Worm (Caenorhabditis elegans) whole organism, young adult: ENCODE data around the gene K01G5.8.

ENCODE experiments used
- B0336.3 ChIP-seq: fragments of 200-800 bp; sonication (Bioruptor generic); IDR thresholded peaks from 2 replicates; pipeline ENCODE4 v1.3.6; 2022; ENCODE audit warnings: missing genetic modification characterization, missing compliant biosample characterization
- C06A6.2 ChIP-seq: fragments of 200-800 bp; sonication (Bioruptor generic); conservative IDR thresholded peaks from 2 replicates; pipeline ENCODE4 v1.3.6; 2022; ENCODE audit warnings: missing genetic modification characterization, missing compliant biosample characterization
- C17E4.6 ChIP-seq: fragments of 200-800 bp; sonication (Bioruptor generic); IDR thresholded peaks from 2 replicates; pipeline ENCODE4 v1.3.6; 2022; ENCODE audit warnings: missing genetic modification reagents, missing genetic modification characterization, missing compliant biosample characterization
- D2030.7 ChIP-seq: fragments of 200-800 bp; sonication (Bioruptor generic); IDR thresholded peaks from 2 replicates; pipeline ENCODE4 v1.3.6; 2022; ENCODE audit warnings: missing genetic modification reagents, missing genetic modification characterization, missing compliant biosample characterization
- F39B2.1 ChIP-seq: fragments of 200-800 bp; sonication (Bioruptor generic); IDR thresholded peaks from 2 replicates; pipeline ENCODE4 v1.3.6; 2022; ENCODE audit warnings: missing genetic modification reagents, missing genetic modification characterization, missing compliant biosample characterization
- K11D2.4 ChIP-seq: fragments of 200-800 bp; sonication (Bioruptor generic); IDR thresholded peaks from 2 replicates; pipeline ENCODE4 v1.3.6; 2022; ENCODE audit warnings: missing genetic modification reagents, missing genetic modification characterization, missing compliant biosample characterization
- T26A5.8 ChIP-seq: sonication (generic microtip); optimal IDR thresholded peaks from 2 replicates; lab custom pipeline; 2016; ENCODE audit warnings: missing genetic modification characterization, missing compliant biosample characterization
- Y79H2A.3 ChIP-seq: fragments of 200-800 bp; sonication (Bioruptor generic); conservative IDR thresholded peaks from 2 replicates; pipeline ENCODE4 v1.3.6; 2022; ENCODE audit warnings: missing genetic modification reagents, missing genetic modification characterization, missing compliant biosample characterization
- ama-1 ChIP-seq, 3 experiments: fragments of 150-350 bp in 1 of 3; sonication (generic microtip) in 2 of 3; optimal IDR thresholded peaks; 2 replicates each; lab custom pipeline; 2014 to 2018; ENCODE audit warnings: missing biosample characterization in 2 of 3, missing genetic modification characterization in 2 of 3, missing genetic modification reagents in 2 of 3
- aptf-3 ChIP-seq: fragments of 200-800 bp; sonication (Bioruptor generic); IDR thresholded peaks from 2 replicates; pipeline ENCODE4 v1.3.6; 2022; ENCODE audit warnings: missing genetic modification characterization, missing compliant biosample characterization
- attf-3 ChIP-seq: fragments of 200-800 bp; sonication (Bioruptor generic); conservative IDR thresholded peaks from 2 replicates; pipeline ENCODE4 v1.3.6; 2022; ENCODE audit warnings: missing genetic modification reagents, missing genetic modification characterization, missing compliant biosample characterization
- ccch-3 ChIP-seq: fragments of 200-800 bp; sonication (Bioruptor generic); optimal IDR thresholded peaks from 2 replicates; lab custom pipeline; 2018; ENCODE audit warnings: mild to moderate bottlenecking, missing genetic modification characterization, missing compliant biosample characterization
- cebp-1 ChIP-seq, 2 experiments: fragments of 200-800 bp in 1 of 2; sonication (Bioruptor generic) in 1 of 2; sonication (generic microtip) in 1 of 2; IDR thresholded peaks in 1 of 2; optimal IDR thresholded peaks in 1 of 2; 2 replicates each; pipeline versions ENCODE4 v1.3.6 to Lab custom; 2017 to 2022; ENCODE audit warnings: missing compliant biosample characterization in 2 of 2, missing genetic modification characterization in 2 of 2, mild to moderate bottlenecking in 1 of 2, missing genetic modification reagents in 1 of 2, moderate library complexity in 1 of 2
- ceh-100 ChIP-seq: fragments of 200-800 bp; sonication (Bioruptor generic); IDR thresholded peaks from 2 replicates; pipeline ENCODE4 v1.3.6; 2022; ENCODE audit warnings: missing genetic modification reagents, missing genetic modification characterization, missing compliant biosample characterization
- ceh-79 ChIP-seq: sonication (generic microtip); optimal IDR thresholded peaks from 2 replicates; lab custom pipeline; 2017; ENCODE audit warnings: mild to moderate bottlenecking, missing genetic modification characterization, missing compliant biosample characterization
- ceh-91 ChIP-seq: fragments of 200-800 bp; sonication (Bioruptor generic); IDR thresholded peaks from 2 replicates; pipeline ENCODE4 v1.3.6; 2022; ENCODE audit warnings: missing genetic modification reagents, missing genetic modification characterization, missing compliant biosample characterization
- dpl-1 ChIP-seq: fragments of 150-350 bp; optimal IDR thresholded peaks from 2 replicates; lab custom pipeline; 2014; ENCODE audit warnings: missing biosample characterization, missing genetic modification reagents, missing genetic modification characterization
- egl-18 ChIP-seq: fragments of 200-800 bp; sonication (Bioruptor generic); IDR thresholded peaks from 2 replicates; pipeline ENCODE4 v1.3.6; 2022; ENCODE audit warnings: missing genetic modification reagents, missing genetic modification characterization, missing compliant biosample characterization
- egl-44 ChIP-seq: fragments of 200-800 bp; sonication (Bioruptor generic); IDR thresholded peaks from 2 replicates; pipeline ENCODE4 v1.3.6; 2022; ENCODE audit warnings: missing genetic modification reagents, missing genetic modification characterization, missing compliant biosample characterization
- egrh-3 ChIP-seq: fragments of 200-800 bp; sonication (Bioruptor generic); IDR thresholded peaks from 2 replicates; pipeline ENCODE4 v1.3.6; 2022; ENCODE audit warnings: missing genetic modification reagents, missing genetic modification characterization, missing compliant biosample characterization
- hlh-12 ChIP-seq: sonication (generic microtip); optimal IDR thresholded peaks from 2 replicates; lab custom pipeline; 2016; ENCODE audit warnings: missing genetic modification characterization, missing compliant biosample characterization
- hmg-1.2 ChIP-seq: fragments of 200-800 bp; sonication (Bioruptor generic); IDR thresholded peaks from 2 replicates; pipeline ENCODE4 v1.3.6; 2022; ENCODE audit warnings: missing genetic modification reagents, missing genetic modification characterization, missing compliant biosample characterization
- hmg-20 ChIP-seq: fragments of 200-800 bp; sonication (Bioruptor generic); IDR thresholded peaks from 2 replicates; pipeline ENCODE4 v1.3.6; 2022; ENCODE audit warnings: missing genetic modification reagents, missing genetic modification characterization, missing compliant biosample characterization
- hsf-1 ChIP-seq: fragments of 200-800 bp; sonication (Bioruptor generic); IDR thresholded peaks from 2 replicates; pipeline ENCODE4 v1.3.6; 2022; ENCODE audit warnings: missing genetic modification reagents, missing genetic modification characterization, missing compliant biosample characterization
- lag-1 ChIP-seq: fragments of 200-800 bp; sonication (Bioruptor generic); IDR thresholded peaks from 2 replicates; pipeline ENCODE4 v1.3.6; 2022; ENCODE audit warnings: missing genetic modification reagents, missing genetic modification characterization, missing compliant biosample characterization
- let-526 ChIP-seq: fragments of 200-800 bp; sonication (Bioruptor generic); IDR thresholded peaks from 2 replicates; pipeline ENCODE4 v1.3.6; 2022; ENCODE audit warnings: missing genetic modification reagents, missing genetic modification characterization, missing compliant biosample characterization
- lin-35 ChIP-seq, 3 experiments: fragments of 150-350 bp in 2 of 3; sonication (generic microtip) in 1 of 3; optimal IDR thresholded peaks; 2 replicates each; lab custom pipeline; 2014 to 2018; ENCODE audit warnings: missing biosample characterization in 3 of 3, missing genetic modification characterization in 3 of 3, missing genetic modification reagents in 3 of 3
- lin-40 ChIP-seq: sonication (generic microtip); optimal IDR thresholded peaks from 2 replicates; lab custom pipeline; 2016; ENCODE audit warnings: missing genetic modification characterization, mild to moderate bottlenecking, missing compliant biosample characterization, missing genotype, missing genetic modification reagents
- lin-54 ChIP-seq: fragments of 200-800 bp; sonication (Bioruptor generic); optimal IDR thresholded peaks from 2 replicates; lab custom pipeline; 2018; ENCODE audit warnings: mild to moderate bottlenecking, missing genetic modification characterization, missing compliant biosample characterization
- lir-1 ChIP-seq: fragments of 200-800 bp; sonication (Bioruptor generic); conservative IDR thresholded peaks from 2 replicates; pipeline ENCODE4 v1.3.6; 2022; ENCODE audit warnings: missing genetic modification reagents, missing genetic modification characterization, missing compliant biosample characterization
- lsl-1 ChIP-seq: fragments of 200-800 bp; sonication (Bioruptor generic); optimal IDR thresholded peaks from 2 replicates; lab custom pipeline; 2018; ENCODE audit warnings: mild to moderate bottlenecking, missing genetic modification characterization, moderate library complexity, missing compliant biosample characterization
- madf-10 ChIP-seq: sonication (generic microtip); optimal IDR thresholded peaks from 2 replicates; lab custom pipeline; 2016; ENCODE audit warnings: mild to moderate bottlenecking, missing genetic modification characterization, missing compliant biosample characterization
- madf-3 ChIP-seq: fragments of 200-800 bp; sonication (Bioruptor generic); IDR thresholded peaks from 2 replicates; pipeline ENCODE4 v1.3.6; 2022; ENCODE audit warnings: missing genetic modification reagents, missing genetic modification characterization, missing compliant biosample characterization
- madf-6 ChIP-seq: fragments of 200-800 bp; sonication (Bioruptor generic); IDR thresholded peaks from 2 replicates; pipeline ENCODE4 v1.3.6; 2022; ENCODE audit warnings: missing genetic modification reagents, missing genetic modification characterization, missing compliant biosample characterization
- madf-8 ChIP-seq: fragments of 200-800 bp; sonication (Bioruptor generic); conservative IDR thresholded peaks from 2 replicates; pipeline ENCODE4 v1.3.6; 2022; ENCODE audit warnings: missing genetic modification reagents, missing genetic modification characterization, missing compliant biosample characterization
- mes-4 ChIP-seq: sonication (generic microtip); optimal IDR thresholded peaks from 2 replicates; lab custom pipeline; 2016; ENCODE audit warnings: missing genotype, missing genetic modification characterization, missing compliant biosample characterization
- nfyb-1 ChIP-seq: fragments of 200-800 bp; sonication (Bioruptor generic); IDR thresholded peaks from 2 replicates; pipeline ENCODE4 v1.3.6; 2022; ENCODE audit warnings: missing genetic modification reagents, missing genetic modification characterization, missing compliant biosample characterization
- pbrm-1 ChIP-seq: fragments of 200-800 bp; sonication (Bioruptor generic); IDR thresholded peaks from 2 replicates; pipeline ENCODE4 v1.3.6; 2022; ENCODE audit warnings: missing genetic modification reagents, missing genetic modification characterization, missing compliant biosample characterization
- rcor-1 ChIP-seq: fragments of 200-800 bp; sonication (Bioruptor generic); IDR thresholded peaks from 2 replicates; pipeline ENCODE4 v1.3.6; 2022; ENCODE audit warnings: missing genetic modification reagents, missing genetic modification characterization, missing compliant biosample characterization
- repo-1 ChIP-seq: sonication (generic microtip); optimal IDR thresholded peaks from 2 replicates; lab custom pipeline; 2017; ENCODE audit warnings: mild to moderate bottlenecking, missing genetic modification characterization, missing compliant biosample characterization
- snpc-1.3 ChIP-seq: sonication (generic microtip); optimal IDR thresholded peaks from 2 replicates; lab custom pipeline; 2017; ENCODE audit warnings: missing genetic modification characterization, mild to moderate bottlenecking, missing compliant biosample characterization, antibody characterized with exemption, moderate library complexity, missing genotype, missing genetic modification reagents; ENCODE audit not compliant: insufficient read depth
- snpc-3.4 ChIP-seq: sonication (generic microtip); optimal IDR thresholded peaks from 2 replicates; lab custom pipeline; 2017; ENCODE audit warnings: missing genetic modification characterization, mild to moderate bottlenecking, missing compliant biosample characterization, antibody characterized with exemption, moderate library complexity, missing genotype, missing genetic modification reagents
- somi-1 ChIP-seq: fragments of 200-800 bp; sonication (Bioruptor generic); optimal IDR thresholded peaks from 2 replicates; lab custom pipeline; 2018; ENCODE audit warnings: mild to moderate bottlenecking, missing genetic modification characterization, missing compliant biosample characterization
- unc-130 ChIP-seq: sonication (generic microtip); optimal IDR thresholded peaks from 2 replicates; lab custom pipeline; 2016; ENCODE audit warnings: missing genetic modification reagents, missing genetic modification characterization, missing compliant biosample characterization
- ztf-28 ChIP-seq: fragments of 200-800 bp; sonication (Bioruptor generic); IDR thresholded peaks from 2 replicates; pipeline ENCODE4 v1.3.6; 2022; ENCODE audit warnings: missing genetic modification reagents, missing genetic modification characterization, missing compliant biosample characterization

The K01G5.8 gene

ce11 chrIII:10747620-10748479 lies 7.3 kb upstream of the K01G5.8 start, which contains the start of the genes ran-1 and dkc-1 (continued):
- TF ChIP-seq ceh-100 (peak; percentile 53), C17E4.6 (peak; percentile 87), aptf-3 (GFP tag; lab: Robert Waterston, UW) (0 out of 2 replicates have a peak, but pooled peaks have one; percentile 21), lin-40 (tag; lab: Kevin White, UChicago) (peak; percentile 51), B0336.3 (GFP tag; lab: Robert Waterston, UW) (peak; percentile 90), let-526 (GFP tag; lab: Robert Waterston, UW) (no peak), lin-35 (GFP tag; optimal IDR thresholded peaks at IDR 0.05; lab: Kevin White, UChicago) (peak in 2 of 3 experiments; percentile 74 to 79), hlh-12 (tag; lab: Kevin White, UChicago) (no peak), ceh-91 (peak; percentile 95), lag-1 (GFP tag; lab: Robert Waterston, UW) (no peak), D2030.7 (GFP tag; lab: Robert Waterston, UW) (peak; percentile 95), cebp-1 (GFP tag; IDR thresholded peaks at IDR 0.05; lab: Robert Waterston, UW) (peak; percentile 58; the same call in 1 of the 2 replicates), cebp-1 (tag; optimal IDR thresholded peaks at IDR 0.05; lab: Kevin White, UChicago) (peak; percentile 90), egl-18 (GFP tag; lab: Robert Waterston, UW) (no peak), egl-44 (GFP tag; lab: Robert Waterston, UW) (0 out of 2 replicates have a peak, but pooled peaks have one; percentile 44), nfyb-1 (GFP tag; lab: Robert Waterston, UW) (peak; percentile 79; the same call in 1 of the 2 replicates), unc-130 (peak; percentile 81), egrh-3 (GFP tag; lab: Robert Waterston, UW) (peak; percentile 53), ceh-79 (tag; lab: Kevin White, UChicago) (no peak), C06A6.2 (GFP tag; lab: Robert Waterston, UW) (no peak), T26A5.8 (tag; lab: Kevin White, UChicago) (no peak), ama-1 (optimal IDR thresholded peaks at IDR 0.05; lab: Kevin White, UChicago) (no peak), ama-1 (GFP tag; optimal IDR thresholded peaks at IDR 0.05; lab: Kevin White, UChicago) (no peak), K11D2.4 (no peak), madf-3 (GFP tag; lab: Robert Waterston, UW) (peak; percentile 86), F39B2.1 (GFP tag; lab: Robert Waterston, UW) (no peak), mes-4 (tag; lab: Kevin White, UChicago) (no peak), snpc-1.3 (peak; percentile 79), lin-54 (GFP tag; lab: Kevin White, UChicago) (peak; percentile 93), dpl-1 (GFP tag; lab: Kevin White, UChicago) (peak; percentile 95), hsf-1 (GFP tag; lab: Robert Waterston, UW) (peak; percentile 84), Y79H2A.3 (0 out of 2 replicates have a peak, but pooled peaks have one; percentile 7), madf-6 (GFP tag; lab: Robert Waterston, UW) (peak; percentile 98), hmg-20 (no peak), ztf-28 (GFP tag; lab: Robert Waterston, UW) (peak; percentile 43; the same call in 1 of the 2 replicates), ccch-3 (GFP tag; lab: Kevin White, UChicago) (no peak), rcor-1 (GFP tag; lab: Robert Waterston, UW) (peak; percentile 81), repo-1 (tag; lab: Kevin White, UChicago) (peak; percentile 4), attf-3 (GFP tag; lab: Robert Waterston, UW) (0 out of 2 replicates have a peak, but pooled peaks have one; percentile 44), lir-1 (GFP tag; lab: Robert Waterston, UW) (0 out of 2 replicates have a peak, but pooled peaks have one; percentile 29), hmg-1.2 (peak; percentile 95), pbrm-1 (GFP tag; lab: Robert Waterston, UW) (peak; percentile 80), snpc-3.4 (tag; lab: Kevin White, UChicago) (peak; percentile 91), lsl-1 (GFP tag; lab: Kevin White, UChicago) (peak; percentile 80), madf-10 (tag; lab: Kevin White, UChicago) (no peak), somi-1 (GFP tag; lab: Kevin White, UChicago) (no peak), madf-8 (peak; percentile 94)
